Worm (Caenorhabditis elegans) whole organism, L2 larva: ENCODE data around the gene catp-8.

Experiments
- C34F6.9 ChIP-seq: fragments of 150-350 bp; optimal IDR thresholded peaks from 2 replicates; lab custom pipeline; 2014; ENCODE audit warnings: missing biosample characterization, missing genetic modification characterization
- F13H6.1 ChIP-seq: sonication (generic microtip); optimal IDR thresholded peaks from 2 replicates; lab custom pipeline; 2016; ENCODE audit warnings: missing genetic modification characterization, missing compliant biosample characterization
- R02D3.7 ChIP-seq: fragments of 150-350 bp; optimal IDR thresholded peaks from 2 replicates; lab custom pipeline; 2014; ENCODE audit warnings: missing biosample characterization, missing genetic modification characterization
- Y55F3AM.14 ChIP-seq: fragments of 200-800 bp; sonication (Bioruptor generic); optimal IDR thresholded peaks from 2 replicates; lab custom pipeline; 2018; ENCODE audit warnings: mild to moderate bottlenecking, missing genetic modification characterization, missing compliant biosample characterization
- ZK546.5 ChIP-seq: sonication (generic microtip); optimal IDR thresholded peaks from 2 replicates; lab custom pipeline; 2017; ENCODE audit warnings: missing biosample characterization, missing genetic modification characterization
- alr-1 ChIP-seq: fragments of 150-350 bp; optimal IDR thresholded peaks from 2 replicates; lab custom pipeline; 2014; ENCODE audit warnings: missing biosample characterization, missing genetic modification characterization
- ama-1 ChIP-seq: fragments of 150-350 bp; optimal IDR thresholded peaks from 2 replicates; lab custom pipeline; 2018; ENCODE audit warnings: inconsistent platforms
- blmp-1 ChIP-seq: sonication (generic microtip); optimal IDR thresholded peaks from 2 replicates; lab custom pipeline; 2017; ENCODE audit warnings: missing genetic modification characterization, mild to moderate bottlenecking, missing compliant biosample characterization, antibody characterized with exemption, moderate library complexity; ENCODE audit not compliant: insufficient read depth
- ceh-16 ChIP-seq: fragments of 150-350 bp; optimal IDR thresholded peaks from 2 replicates; lab custom pipeline; 2014; ENCODE audit warnings: missing biosample characterization, missing genetic modification characterization
- ceh-82 ChIP-seq: fragments of 150-350 bp; optimal IDR thresholded peaks from 2 replicates; lab custom pipeline; 2014; ENCODE audit warnings: missing biosample characterization, missing genetic modification characterization
- crh-2 ChIP-seq: sonication (generic microtip); optimal IDR thresholded peaks from 2 replicates; lab custom pipeline; 2017; ENCODE audit warnings: missing biosample characterization, missing genetic modification characterization
- dmd-4 ChIP-seq: sonication (generic microtip); optimal IDR thresholded peaks from 2 replicates; lab custom pipeline; 2017; ENCODE audit warnings: missing biosample characterization, missing genetic modification characterization
- egl-27 ChIP-seq: sonication (generic microtip); optimal IDR thresholded peaks from 3 replicates; lab custom pipeline; 2017; ENCODE audit warnings: missing biosample characterization, missing genetic modification reagents, missing genetic modification characterization
- elt-1 ChIP-seq: fragments of 150-350 bp; optimal IDR thresholded peaks from 2 replicates; lab custom pipeline; 2014; ENCODE audit warnings: missing biosample characterization, missing genetic modification characterization
- elt-3 ChIP-seq: sonication (generic microtip); optimal IDR thresholded peaks from 2 replicates; lab custom pipeline; 2017; ENCODE audit warnings: missing biosample characterization, missing genetic modification characterization
- fos-1 ChIP-seq: fragments of 150-350 bp; optimal IDR thresholded peaks from 2 replicates; lab custom pipeline; 2014; ENCODE audit warnings: missing biosample characterization, missing genetic modification characterization
- gmeb-1 ChIP-seq: fragments of 150-350 bp; optimal IDR thresholded peaks from 2 replicates; lab custom pipeline; 2014; ENCODE audit warnings: missing biosample characterization, missing genetic modification characterization
- lin-11 ChIP-seq: fragments of 150-350 bp; sonication (generic microtip); optimal IDR thresholded peaks from 2 replicates; lab custom pipeline; 2014; ENCODE audit warnings: missing biosample characterization, missing genetic modification characterization, inconsistent platforms, mixed read lengths
- lin-13 ChIP-seq: fragments of 150-350 bp; optimal IDR thresholded peaks from 2 replicates; lab custom pipeline; 2014; ENCODE audit warnings: missing biosample characterization, missing genetic modification reagents, missing genetic modification characterization
- lin-39 ChIP-seq: fragments of 150-350 bp; optimal IDR thresholded peaks from 2 replicates; lab custom pipeline; 2014; ENCODE audit warnings: missing biosample characterization, missing genetic modification reagents, missing genetic modification characterization
- lsy-2 ChIP-seq, 2 experiments: fragments of 150-350 bp in 1 of 2; sonication (generic microtip) in 1 of 2; optimal IDR thresholded peaks; 2 replicates each; lab custom pipeline; 2014 to 2017; ENCODE audit warnings: missing biosample characterization in 2 of 2, missing genetic modification characterization in 2 of 2
- mab-5 ChIP-seq: fragments of 150-350 bp; optimal IDR thresholded peaks from 2 replicates; lab custom pipeline; 2014; ENCODE audit warnings: missing biosample characterization, missing genetic modification characterization
- mbf-1 ChIP-seq: sonication (generic microtip); optimal IDR thresholded peaks from 2 replicates; lab custom pipeline; 2017; ENCODE audit warnings: missing biosample characterization, missing genetic modification characterization
- nhr-10 ChIP-seq: sonication (generic microtip); optimal IDR thresholded peaks from 2 replicates; lab custom pipeline; 2017; ENCODE audit warnings: missing biosample characterization, missing genetic modification characterization
- nhr-12 ChIP-seq: fragments of 150-350 bp; optimal IDR thresholded peaks from 2 replicates; lab custom pipeline; 2014; ENCODE audit warnings: missing biosample characterization, missing genetic modification characterization
- nhr-129 ChIP-seq: fragments of 150-350 bp; optimal IDR thresholded peaks from 2 replicates; lab custom pipeline; 2014; ENCODE audit warnings: missing biosample characterization, missing genetic modification characterization
- nhr-21 ChIP-seq: fragments of 150-350 bp; optimal IDR thresholded peaks from 2 replicates; lab custom pipeline; 2014; ENCODE audit warnings: missing biosample characterization, missing genetic modification characterization
- nhr-23 ChIP-seq: fragments of 150-350 bp; optimal IDR thresholded peaks from 2 replicates; lab custom pipeline; 2014; ENCODE audit warnings: missing biosample characterization, missing genetic modification reagents, missing genetic modification characterization
- nhr-237 ChIP-seq: fragments of 150-350 bp; optimal IDR thresholded peaks from 2 replicates; lab custom pipeline; 2014; ENCODE audit warnings: missing biosample characterization, missing genetic modification characterization
- nhr-25 ChIP-seq: fragments of 150-350 bp; sonication (generic microtip); optimal IDR thresholded peaks from 3 replicates; lab custom pipeline; 2014; ENCODE audit warnings: missing biosample characterization, missing genetic modification characterization
- nhr-77 ChIP-seq: fragments of 150-350 bp; optimal IDR thresholded peaks from 2 replicates; lab custom pipeline; 2014; ENCODE audit warnings: missing biosample characterization, missing genetic modification characterization
- sem-4 ChIP-seq: fragments of 150-350 bp; optimal IDR thresholded peaks from 2 replicates; lab custom pipeline; 2014; ENCODE audit warnings: missing biosample characterization, missing genetic modification reagents, missing genetic modification characterization
- skn-1 ChIP-seq: sonication (generic microtip); optimal IDR thresholded peaks from 2 replicates; lab custom pipeline; 2017; ENCODE audit warnings: missing biosample characterization, missing genetic modification characterization
- sma-3 ChIP-seq: sonication (generic microtip); optimal IDR thresholded peaks from 2 replicates; lab custom pipeline; 2016; ENCODE audit warnings: missing genetic modification reagents, missing genetic modification characterization, missing compliant biosample characterization
- sma-9 ChIP-seq, 2 experiments: fragments of 150-350 bp in 1 of 2; sonication (generic microtip) in 1 of 2; optimal IDR thresholded peaks; 2 replicates each; lab custom pipeline; 2014 to 2016; ENCODE audit warnings: missing genetic modification characterization in 2 of 2, mild to moderate bottlenecking in 1 of 2, missing biosample characterization in 1 of 2, missing compliant biosample characterization in 1 of 2, missing genetic modification reagents in 1 of 2, moderate library complexity in 1 of 2
- snpc-4 ChIP-seq: fragments of 150-350 bp; optimal IDR thresholded peaks from 2 replicates; lab custom pipeline; 2014; ENCODE audit warnings: missing biosample characterization, missing genetic modification characterization
- unc-55 ChIP-seq: fragments of 150-350 bp; sonication (generic microtip); optimal IDR thresholded peaks from 3 replicates; lab custom pipeline; 2014; ENCODE audit warnings: missing biosample characterization, missing genetic modification reagents, missing genetic modification characterization
- unc-62 ChIP-seq: fragments of 150-350 bp; optimal IDR thresholded peaks from 2 replicates; lab custom pipeline; 2014; ENCODE audit warnings: missing biosample characterization, missing genetic modification reagents, missing genetic modification characterization
- zag-1 ChIP-seq: fragments of 150-350 bp; optimal IDR thresholded peaks from 2 replicates; lab custom pipeline; 2014; ENCODE audit warnings: missing biosample characterization, missing genetic modification characterization
- ztf-11 ChIP-seq: sonication (generic microtip); optimal IDR thresholded peaks from 2 replicates; lab custom pipeline; 2017; ENCODE audit warnings: missing biosample characterization, missing genetic modification characterization
- ztf-4 ChIP-seq: fragments of 150-350 bp; optimal IDR thresholded peaks from 2 replicates; lab custom pipeline; 2014; ENCODE audit warnings: missing biosample characterization, missing genetic modification characterization

catp-8 gene

DNA sequence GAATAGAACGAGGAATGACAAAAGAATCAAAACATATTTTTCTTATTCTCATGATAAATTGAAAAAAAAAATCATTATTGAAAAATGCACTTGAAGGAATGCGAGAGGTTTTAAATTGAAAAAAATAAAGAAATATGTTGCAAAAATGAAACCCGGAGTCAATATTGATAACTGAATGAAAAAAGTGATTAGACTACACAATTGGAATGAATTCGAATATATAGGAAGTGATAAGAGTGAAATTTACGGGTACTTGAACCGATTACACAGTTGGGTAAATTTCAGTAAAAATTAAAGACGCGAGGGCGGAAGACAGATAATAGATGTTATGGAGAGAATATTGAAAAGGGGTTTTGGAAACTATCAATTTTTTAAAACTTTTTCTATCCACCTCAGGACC, 10.0 kb upstream of the catp-8 start:
- TF ChIP-seq ama-1 (lab: Kevin White, UChicago), result no peak
- TF ChIP-seq nhr-21 (tag; lab: Kevin White, UChicago), result no peak
- no peak for TF ChIP-seq ZK546.5 (tag; lab: Kevin White, UChicago)
- no peak for TF ChIP-seq ztf-11 (tag; lab: Kevin White, UChicago)
- peak; percentile 73 for TF ChIP-seq fos-1 (tag; lab: Kevin White, UChicago)

DNA sequence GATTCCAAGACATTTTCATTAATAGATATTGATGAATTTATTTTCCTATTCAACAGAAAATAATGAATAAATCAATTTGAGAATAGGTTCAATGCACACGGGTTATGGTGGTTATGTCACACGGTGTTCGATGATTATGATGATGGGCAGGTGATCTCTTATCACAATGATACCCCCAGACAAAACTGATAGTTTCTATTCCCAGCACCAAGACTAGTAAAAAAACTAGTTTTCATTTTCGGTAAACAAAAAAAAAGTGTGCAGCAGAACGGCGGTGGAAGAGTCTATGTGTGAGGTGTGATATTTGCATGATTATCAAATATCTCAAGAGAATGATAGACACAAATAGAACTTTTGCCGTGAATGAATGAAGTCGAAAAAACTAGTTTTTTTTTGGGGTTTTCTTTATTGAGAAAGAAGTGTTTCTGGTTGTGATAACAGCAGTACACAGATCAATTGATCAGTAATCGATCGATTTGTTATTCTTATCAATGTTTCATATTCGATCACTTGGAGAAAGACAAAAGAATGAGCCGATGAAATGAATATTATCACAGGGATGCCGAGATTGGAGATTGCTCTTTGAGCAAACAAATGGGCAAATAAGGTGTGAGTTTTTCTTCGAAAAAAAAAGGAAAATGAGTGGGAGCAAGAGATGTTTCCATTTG, 9.0 kb upstream of the catp-8 start:
- TF ChIP-seq crh-2 (no peak), mbf-1 (no peak), Y55F3AM.14 (GFP tag; lab: Kevin White, UChicago) (no peak), ztf-11 (tag; lab: Kevin White, UChicago) (no peak), lin-11 (tag; lab: Kevin White, UChicago) (no peak), sma-9 (GFP tag; optimal IDR thresholded peaks at IDR 0.05; lab: Kevin White, UChicago) (peak; percentile 3), sma-9 (tag; optimal IDR thresholded peaks at IDR 0.05; lab: Kevin White, UChicago) (no peak), elt-1 (tag; lab: Kevin White, UChicago) (no peak)

- TF ChIP-seq mab-5 (tag; lab: Kevin White, UChicago) (peak; percentile 32), mbf-1 (no peak), dmd-4 (tag; lab: Kevin White, UChicago) (no peak)
- TF ChIP-seq, all 48 proteins: peak for 1
Measured at ce11 chrIV:11486859-11487258, 7.8 kb upstream of the catp-8 start.

ce11 chrIV:11480027-11480896, 1.2 kb upstream of the catp-8 start, which contains the start of the genes mbf-1 and nse-4:
mbf-1 (minus strand) TSS chrIV:11480369.
nse-4 (plus strand) TSS chrIV:11480846.
- TF ChIP-seq lin-13 (GFP tag; lab: Kevin White, UChicago) (peak; percentile 47), ama-1 (lab: Kevin White, UChicago) (peak; percentile 67), unc-62 (GFP tag; lab: Kevin White, UChicago) (no peak), mbf-1 (no peak), ceh-82 (no peak), F13H6.1 (tag; lab: Kevin White, UChicago) (peak; percentile 23), skn-1 (tag; lab: Kevin White, UChicago) (peak; percentile 12), ztf-4 (tag; lab: Kevin White, UChicago) (peak; percentile 48), nhr-21 (tag; lab: Kevin White, UChicago) (peak; percentile 7), egl-27 (tag; lab: Kevin White, UChicago) (no peak), ztf-11 (tag; lab: Kevin White, UChicago) (no peak), nhr-12 (tag; lab: Kevin White, UChicago) (no peak), R02D3.7 (tag; lab: Kevin White, UChicago) (no peak), snpc-4 (no peak), dmd-4 (tag; lab: Kevin White, UChicago) (no peak), lsy-2 (tag; optimal IDR thresholded peaks at IDR 0.05; lab: Kevin White, UChicago) (peak; percentile 59 to 80), nhr-10 (tag; lab: Kevin White, UChicago) (no peak), C34F6.9 (tag; lab: Kevin White, UChicago) (peak; percentile 94), alr-1 (tag; lab: Kevin White, UChicago) (no peak), elt-3 (tag; lab: Kevin White, UChicago) (no peak), zag-1 (tag; lab: Kevin White, UChicago) (no peak), sem-4 (tag; lab: Kevin White, UChicago) (peak; percentile 20), fos-1 (tag; lab: Kevin White, UChicago) (peak; percentile 56), blmp-1 (tag; lab: Kevin White, UChicago) (no peak), ceh-16 (no peak), nhr-129 (tag; lab: Kevin White, UChicago) (peak; percentile 65), crh-2 (peak; percentile 82), nhr-237 (tag; lab: Kevin White, UChicago) (no peak), sma-3 (peak; percentile 56), unc-55 (peak; percentile 71), nhr-77 (tag; lab: Kevin White, UChicago) (no peak), nhr-25 (tag; lab: Kevin White, UChicago) (peak; percentile 39), lin-11 (tag; lab: Kevin White, UChicago) (no peak), lin-39 (tag; lab: Kevin White, UChicago) (no peak), nhr-23 (tag; lab: Kevin White, UChicago) (no peak), elt-1 (tag; lab: Kevin White, UChicago) (no peak), mab-5 (tag; lab: Kevin White, UChicago) (no peak), sma-9 (GFP tag; optimal IDR thresholded peaks at IDR 0.05; lab: Kevin White, UChicago) (peak; percentile 35), sma-9 (tag; optimal IDR thresholded peaks at IDR 0.05; lab: Kevin White, UChicago) (no peak), gmeb-1 (tag; lab: Kevin White, UChicago) (peak; percentile 76)
